Worm (Caenorhabditis elegans): ENCODE results near the gene H17B01.2.

- TF ChIP-seq ztf-16 (tag; optimal IDR thresholded peaks at IDR 0.05): no peak
- TF ChIP-seq ttx-3 (tag; optimal IDR thresholded peaks at IDR 0.05): no peak
- TF ChIP-seq ama-1 (optimal IDR thresholded peaks at IDR 0.05): no peak
- TF ChIP-seq ceh-2 (tag; optimal IDR thresholded peaks at IDR 0.05): peak; percentile 55
Observed at ce11 chrII:1500286-1500840, 30.0 kb downstream of the H17B01.2 start, which contains the start of gene emc-1.
